Worm (Caenorhabditis elegans): Measurements from ENCODE around the gene rcq-5.

- no peak for TF ChIP-seq him-1 (tag; optimal IDR thresholded peaks at IDR 0.05)
- no peak for TF ChIP-seq dao-5 (tag; optimal IDR thresholded peaks at IDR 0.05)
- TF ChIP-seq W03F9.2 (tag; optimal IDR thresholded peaks at IDR 0.05): no peak
These were observed 21.0 kb downstream of the rcq-5 start, which contains the start of gene hum-5 for ce11 chrIII:4036740-4037139.
